Fruit fly (Drosophila melanogaster) whole organism, adult: Measurements from ENCODE around the gene CG16953.

Source experiments
- CG11617 ChIP-seq: fragments of 200-800 bp; sonication (Bioruptor generic); optimal IDR thresholded peaks from 2 replicates; lab custom pipeline; 2017; ENCODE audit warnings: mild to moderate bottlenecking, missing biosample characterization, missing genetic modification reagents, missing genetic modification characterization
- CG14711 ChIP-seq: fragments of 200-800 bp; sonication (Bioruptor generic); optimal IDR thresholded peaks from 2 replicates; lab custom pipeline; 2018; ENCODE audit warnings: missing biosample characterization, mild to moderate bottlenecking, missing genetic modification characterization, moderate library complexity
- CG33017 ChIP-seq: fragments of 200-800 bp; sonication (Bioruptor generic); optimal IDR thresholded peaks from 2 replicates; lab custom pipeline; 2018; ENCODE audit warnings: missing biosample characterization, mild to moderate bottlenecking, missing genetic modification characterization, moderate library complexity
- CG5204 ChIP-seq: fragments of 200-800 bp; sonication (Bioruptor generic); optimal IDR thresholded peaks from 2 replicates; lab custom pipeline; 2016; ENCODE audit warnings: missing biosample characterization, missing genetic modification characterization
- CG7045 ChIP-seq: fragments of 200-800 bp; sonication (Bioruptor generic); optimal IDR thresholded peaks from 2 replicates; lab custom pipeline; 2017; ENCODE audit warnings: missing biosample characterization, mild to moderate bottlenecking, missing genetic modification characterization
- CG7101 ChIP-seq: fragments of 200-800 bp; sonication (Bioruptor generic); optimal IDR thresholded peaks from 2 replicates; lab custom pipeline; 2018; ENCODE audit warnings: missing biosample characterization, mild to moderate bottlenecking, missing genetic modification characterization, moderate library complexity
- Crg-1 ChIP-seq: fragments of 200-800 bp; sonication (Bioruptor generic); optimal IDR thresholded peaks from 2 replicates; lab custom pipeline; 2016; ENCODE audit warnings: missing biosample characterization, missing genetic modification characterization
- pad ChIP-seq: fragments of 200-800 bp; sonication (Bioruptor generic); optimal IDR thresholded peaks from 3 replicates; lab custom pipeline; 2017; ENCODE audit warnings: missing biosample characterization, missing genetic modification characterization, mild to moderate bottlenecking, moderate library complexity, missing genetic modification reagents
- tj ChIP-seq: fragments of 200-800 bp; sonication (Bioruptor generic); optimal IDR thresholded peaks from 3 replicates; lab custom pipeline; 2017; ENCODE audit warnings: missing biosample characterization, mild to moderate bottlenecking, missing genetic modification characterization, moderate library complexity

DNA sequence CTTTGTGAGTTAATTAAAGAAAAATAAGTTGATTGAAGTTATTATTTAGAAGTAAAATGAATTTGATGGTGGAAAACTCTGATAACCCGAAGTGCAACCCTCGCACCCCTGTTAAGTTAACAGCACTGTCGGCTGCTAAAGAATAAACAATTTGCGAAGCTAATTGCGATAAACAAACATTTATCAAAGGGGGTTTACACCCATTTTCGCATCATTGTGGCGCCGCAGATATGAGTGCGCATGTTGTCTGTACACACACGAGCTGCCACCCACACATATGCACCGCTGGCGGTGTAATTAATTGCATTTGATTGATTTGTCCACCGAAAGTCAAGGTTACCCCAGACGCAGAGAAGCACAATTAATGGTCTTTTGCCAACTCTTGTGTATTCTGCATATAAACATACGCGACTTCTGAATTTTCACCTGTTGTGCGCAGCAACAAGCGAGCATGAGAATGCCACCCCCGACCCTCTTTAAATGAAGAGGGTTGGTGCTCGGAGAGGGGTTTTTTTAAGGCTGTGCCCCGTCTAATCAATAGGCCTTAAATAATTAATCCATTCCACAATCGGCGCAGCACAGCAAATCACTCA is 34.0 kb downstream of the CG16953 start:
- no peak for TF ChIP-seq CG7101
- TF ChIP-seq CG5204 (GFP tag; lab: Kevin White, UChicago): no peak
- TF ChIP-seq CG11617 (GFP tag; lab: Kevin White, UChicago): no peak
- no peak for TF ChIP-seq tj
- TF ChIP-seq pad (GFP tag; lab: Kevin White, UChicago): no peak
- TF ChIP-seq CG14711 (tag; lab: Kevin White, UChicago): no peak
- TF ChIP-seq CG7045 (GFP tag; lab: Kevin White, UChicago): no peak
- no peak for TF ChIP-seq CG33017
- TF ChIP-seq Crg-1 (GFP tag; lab: Kevin White, UChicago): no peak
